Worm (Caenorhabditis elegans) whole organism, mixed stage, embryonic: ENCODE results near the gene F36D3.5.
"Not testable (repeated sequence)": the region's sequence is repeated elsewhere in the genome, so short reads cannot be mapped to it uniquely, and the experiment has no call there.

ENCODE experiments used
- M03D4.4 ChIP-seq: sonication (generic microtip); optimal IDR thresholded peaks from 2 replicates; lab custom pipeline; 2017; ENCODE audit warnings: mild to moderate bottlenecking, missing genetic modification characterization, missing compliant biosample characterization
- bed-3 ChIP-seq: fragments of 200-800 bp; sonication (Bioruptor generic); optimal IDR thresholded peaks from 3 replicates; lab custom pipeline; 2018; ENCODE audit warnings: mild to moderate bottlenecking, missing genetic modification characterization, moderate library complexity, missing compliant biosample characterization
- blmp-1 ChIP-seq: fragments of 150-350 bp; optimal IDR thresholded peaks from 2 replicates; lab custom pipeline; 2014; ENCODE audit warnings: missing biosample characterization, missing genetic modification characterization
- ceh-39 ChIP-seq: fragments of 150-350 bp; optimal IDR thresholded peaks from 2 replicates; lab custom pipeline; 2014; ENCODE audit warnings: missing biosample characterization, missing genetic modification characterization
- ceh-43 ChIP-seq: fragments of 200-800 bp; sonication (Bioruptor generic); optimal IDR thresholded peaks from 2 replicates; lab custom pipeline; 2018; ENCODE audit warnings: mild to moderate bottlenecking, missing genetic modification characterization, moderate library complexity, missing compliant biosample characterization
- ceh-83 ChIP-seq: fragments of 200-800 bp; sonication (Bioruptor generic); optimal IDR thresholded peaks from 2 replicates; lab custom pipeline; 2018; ENCODE audit warnings: mild to moderate bottlenecking, missing genetic modification characterization, missing compliant biosample characterization
- cnd-1 ChIP-seq: fragments of 200-800 bp; sonication (Bioruptor generic); optimal IDR thresholded peaks from 2 replicates; lab custom pipeline; 2018; ENCODE audit warnings: mild to moderate bottlenecking, missing genetic modification characterization, missing compliant biosample characterization
- drap-1 ChIP-seq: fragments of 200-800 bp; sonication (Bioruptor generic); optimal IDR thresholded peaks from 3 replicates; lab custom pipeline; 2018; ENCODE audit warnings: mild to moderate bottlenecking, missing genetic modification characterization, missing compliant biosample characterization
- flh-1 ChIP-seq: fragments of 200-800 bp; sonication (Bioruptor generic); optimal IDR thresholded peaks from 2 replicates; lab custom pipeline; 2018; ENCODE audit warnings: mild to moderate bottlenecking, missing genetic modification characterization, moderate library complexity, missing compliant biosample characterization
- hlh-1 ChIP-seq: fragments of 150-350 bp; optimal IDR thresholded peaks from 2 replicates; lab custom pipeline; 2014; ENCODE audit warnings: missing biosample characterization, missing genetic modification reagents, missing genetic modification characterization
- lin-32 ChIP-seq: fragments of 200-800 bp; sonication (Bioruptor generic); optimal IDR thresholded peaks from 2 replicates; lab custom pipeline; 2018; ENCODE audit warnings: mild to moderate bottlenecking, missing genetic modification characterization, missing compliant biosample characterization
- lsy-2 ChIP-seq: fragments of 150-350 bp; optimal IDR thresholded peaks from 2 replicates; lab custom pipeline; 2014; ENCODE audit warnings: missing biosample characterization, missing genetic modification characterization
- mab-5 ChIP-seq: fragments of 150-350 bp; optimal IDR thresholded peaks from 2 replicates; lab custom pipeline; 2014; ENCODE audit warnings: missing biosample characterization, missing genetic modification characterization
- mls-2 ChIP-seq: sonication (generic microtip); optimal IDR thresholded peaks from 2 replicates; lab custom pipeline; 2016; ENCODE audit warnings: mild to moderate bottlenecking, missing genetic modification characterization, moderate library complexity, missing compliant biosample characterization
- nhr-2 ChIP-seq: fragments of 150-350 bp; optimal IDR thresholded peaks from 2 replicates; lab custom pipeline; 2014; ENCODE audit warnings: missing biosample characterization, missing genetic modification characterization
- nhr-28 ChIP-seq: fragments of 150-350 bp; optimal IDR thresholded peaks from 2 replicates; lab custom pipeline; 2014; ENCODE audit warnings: missing biosample characterization, missing genetic modification characterization
- pha-4 ChIP-seq: fragments of 150-350 bp; optimal IDR thresholded peaks from 2 replicates; lab custom pipeline; 2018; ENCODE audit warnings: missing biosample characterization, missing genetic modification reagents, missing genetic modification characterization
- sem-2 ChIP-seq: fragments of 200-800 bp; sonication (Bioruptor generic); optimal IDR thresholded peaks from 2 replicates; lab custom pipeline; 2018; ENCODE audit warnings: mild to moderate bottlenecking, missing genetic modification characterization, missing compliant biosample characterization
- snpc-4 ChIP-seq: fragments of 150-350 bp; optimal IDR thresholded peaks from 2 replicates; lab custom pipeline; 2014; ENCODE audit warnings: missing biosample characterization, missing genetic modification characterization
- sptf-1 ChIP-seq: sonication (generic microtip); optimal IDR thresholded peaks from 2 replicates; lab custom pipeline; 2017; ENCODE audit warnings: mild to moderate bottlenecking, missing genetic modification characterization, moderate library complexity, missing compliant biosample characterization
- tbx-8 ChIP-seq: fragments of 200-800 bp; sonication (Bioruptor generic); optimal IDR thresholded peaks from 2 replicates; lab custom pipeline; 2018; ENCODE audit warnings: mild to moderate bottlenecking, missing genetic modification characterization, moderate library complexity, missing compliant biosample characterization
- unc-120 ChIP-seq: sonication (generic microtip); optimal IDR thresholded peaks from 2 replicates; lab custom pipeline; 2017; ENCODE audit warnings: missing genetic modification characterization, missing compliant biosample characterization; ENCODE audit not compliant: poor library complexity, severe bottlenecking
- unc-39 ChIP-seq: fragments of 150-350 bp; optimal IDR thresholded peaks from 2 replicates; lab custom pipeline; 2014; ENCODE audit warnings: missing biosample characterization, missing genetic modification characterization
- unc-62 ChIP-seq: fragments of 150-350 bp; optimal IDR thresholded peaks from 2 replicates; lab custom pipeline; 2014; ENCODE audit warnings: missing biosample characterization, missing genetic modification reagents, missing genetic modification characterization
- ztf-11 ChIP-seq: fragments of 150-350 bp; optimal IDR thresholded peaks from 2 replicates; lab custom pipeline; 2014; ENCODE audit warnings: missing biosample characterization, missing genetic modification characterization

F36D3.5 gene

DNA sequence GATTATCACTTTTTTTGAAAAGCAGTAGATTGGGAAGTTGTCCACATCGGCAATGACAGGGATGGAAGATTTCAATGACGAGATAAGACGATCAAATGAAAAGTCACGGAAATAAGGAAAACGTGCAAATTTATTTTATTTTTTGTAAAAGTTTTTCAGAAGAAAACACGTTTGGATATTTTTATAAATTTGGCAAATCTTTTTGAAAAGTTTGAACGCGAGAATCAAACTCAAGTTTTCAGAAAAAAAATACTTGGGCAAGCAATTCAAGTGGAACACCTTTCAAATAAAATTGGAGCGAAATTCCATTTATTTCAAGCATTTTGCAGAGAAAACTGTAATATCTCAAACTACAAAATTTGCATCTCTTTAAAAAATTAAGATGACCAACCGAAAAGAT lies at the start of gene F36D3.5:
Gene F36D3.5, minus strand, starts transcription at position 101 of the 400 bp plus-strand sequence.
- TF ChIP-seq cnd-1 (tag; lab: Kevin White, UChicago); ceh-83 (GFP tag; lab: Kevin White, UChicago); pha-4 (tag; lab: Kevin White, UChicago): not testable (repeated sequence)

DNA sequence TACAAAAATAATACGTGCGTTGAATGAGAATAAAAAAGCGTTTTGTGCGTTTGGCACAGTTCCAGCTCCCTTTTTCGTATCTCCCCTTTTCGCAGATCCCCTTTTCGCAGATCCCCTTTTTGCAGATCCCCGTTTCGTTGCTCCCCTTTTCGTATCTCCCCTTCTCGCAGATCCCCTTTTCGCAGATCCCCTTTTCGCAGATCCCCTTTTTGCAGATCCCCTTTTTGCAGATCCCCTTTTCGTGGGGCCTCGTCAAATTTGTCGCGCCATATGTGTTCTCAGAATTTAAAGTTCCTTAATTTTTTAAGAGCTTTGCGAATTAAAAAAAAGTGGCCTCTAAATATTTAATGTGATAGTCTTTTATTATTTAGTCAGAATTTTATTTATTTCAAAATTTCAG lies 37.9 kb upstream of the F36D3.5 start, which contains the start of gene Y32B12B.4:
Gene Y32B12B.4, plus strand, starts transcription at position 399 of the 400 bp plus-strand sequence.
- peak; percentile 29 for TF ChIP-seq bed-3 (GFP tag; lab: Kevin White, UChicago)
- TF ChIP-seq snpc-4 (tag; lab: Kevin White, UChicago) = no peak
- peak; percentile 21 for TF ChIP-seq ceh-83 (GFP tag; lab: Kevin White, UChicago)
- peak; percentile 64 for TF ChIP-seq lin-32 (GFP tag; lab: Kevin White, UChicago)
- TF ChIP-seq ceh-39 (tag; lab: Kevin White, UChicago) = no peak
- peak; percentile 67 for TF ChIP-seq sptf-1 (tag; lab: Kevin White, UChicago)
- peak; percentile 5 for TF ChIP-seq sem-2 (GFP tag; lab: Kevin White, UChicago)
- peak; percentile 65 for TF ChIP-seq cnd-1 (tag; lab: Kevin White, UChicago)
- TF ChIP-seq drap-1 (GFP tag; lab: Kevin White, UChicago) = peak; percentile 46
- TF ChIP-seq mls-2 (tag; lab: Kevin White, UChicago) = peak; percentile 13
- TF ChIP-seq lsy-2 (tag; lab: Kevin White, UChicago) = no peak
- peak; percentile 4 for TF ChIP-seq M03D4.4 (tag; lab: Kevin White, UChicago)

ce11 chrV:16550680-16551079 lies 35.6 kb upstream of the F36D3.5 start, which contains the start of gene srbc-65:
srbc-65 (plus strand) TSS chrV:16550980.
- TF ChIP-seq ztf-11 (tag; lab: Kevin White, UChicago) = no peak
- TF ChIP-seq tbx-8 (GFP tag; lab: Kevin White, UChicago) = no peak
- no peak for TF ChIP-seq cnd-1 (tag; lab: Kevin White, UChicago)
- TF ChIP-seq nhr-2 (tag; lab: Kevin White, UChicago) = no peak
- TF ChIP-seq bed-3 (GFP tag; lab: Kevin White, UChicago) = no peak
- TF ChIP-seq lsy-2 (tag; lab: Kevin White, UChicago) = no peak
- no peak for TF ChIP-seq ceh-39 (tag; lab: Kevin White, UChicago)
- TF ChIP-seq unc-39 (tag; lab: Kevin White, UChicago) = no peak
- no peak for TF ChIP-seq drap-1 (GFP tag; lab: Kevin White, UChicago)
- TF ChIP-seq flh-1 (GFP tag; lab: Kevin White, UChicago) = no peak
- TF ChIP-seq sptf-1 (tag; lab: Kevin White, UChicago) = no peak

- no peak for TF ChIP-seq blmp-1 (tag; lab: Kevin White, UChicago)
- no peak for TF ChIP-seq mab-5 (tag; lab: Kevin White, UChicago)
- no peak for TF ChIP-seq bed-3 (GFP tag; lab: Kevin White, UChicago)
- no peak for TF ChIP-seq ztf-11 (tag; lab: Kevin White, UChicago)
- no peak for TF ChIP-seq unc-62 (GFP tag; lab: Kevin White, UChicago)
- TF ChIP-seq nhr-28 = no peak
- no peak for TF ChIP-seq ceh-43 (GFP tag; lab: Kevin White, UChicago)
- TF ChIP-seq, all 35 proteins: peak for 0
Measured at ce11 chrV:16540657-16541056, 25.6 kb upstream of the F36D3.5 start.

DNA sequence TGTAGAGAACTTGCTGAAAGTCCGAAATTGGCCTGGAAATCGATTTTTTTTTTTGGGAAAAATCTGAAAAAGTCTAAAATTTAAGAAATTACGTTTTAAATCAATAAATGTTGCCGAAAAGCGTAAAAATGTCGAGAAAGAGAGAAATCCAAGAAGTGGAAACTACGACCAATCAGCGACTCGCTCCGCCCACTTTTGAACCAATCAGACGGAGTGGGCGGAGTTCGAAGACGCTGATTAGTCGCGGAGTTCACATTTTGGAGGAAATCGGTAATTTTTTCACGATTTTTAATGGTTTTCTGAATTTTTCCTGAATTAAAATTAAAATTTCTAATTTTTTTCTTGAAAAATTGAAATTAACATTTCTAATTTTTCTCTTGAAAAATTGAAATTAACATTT lies 24.6 kb upstream of the F36D3.5 start:
- no peak for TF ChIP-seq bed-3 (GFP tag; lab: Kevin White, UChicago)
- TF ChIP-seq snpc-4 (tag; lab: Kevin White, UChicago) = no peak
- TF ChIP-seq flh-1 (GFP tag; lab: Kevin White, UChicago) = no peak
- TF ChIP-seq blmp-1 (tag; lab: Kevin White, UChicago) = no peak
- no peak for TF ChIP-seq unc-120 (tag; lab: Kevin White, UChicago)
- no peak for TF ChIP-seq nhr-28

DNA sequence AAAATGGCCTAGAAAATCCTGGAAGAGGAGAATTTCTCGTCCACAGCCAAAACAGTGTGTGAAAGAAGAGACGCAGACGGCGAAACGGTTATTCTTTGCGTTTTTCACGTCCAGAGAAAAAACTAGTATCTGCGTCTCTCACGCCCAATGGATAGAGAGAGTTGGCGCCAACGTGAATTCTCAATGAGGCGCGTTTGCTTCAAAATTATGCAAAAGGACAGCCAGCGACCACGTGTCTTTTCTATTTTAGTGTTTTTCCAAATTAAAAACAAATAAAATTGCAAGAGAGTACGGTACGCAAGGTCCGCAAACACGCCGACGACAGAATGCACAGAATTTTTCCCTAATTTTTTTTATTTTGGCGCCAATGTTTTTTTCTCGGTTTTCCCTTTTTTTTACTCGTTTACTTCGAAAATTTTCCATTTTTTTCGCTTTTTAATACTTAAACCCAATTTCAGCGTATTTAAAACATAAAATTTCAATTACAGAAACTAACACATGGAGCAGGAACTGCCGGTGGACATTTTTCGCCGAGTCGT lies 22.9 kb upstream of the F36D3.5 start, which contains the start of gene Y32B12B.2:
Gene Y32B12B.2, plus strand, starts transcription at position 489 of the 539 bp plus-strand sequence.
- peak; percentile 11 for TF ChIP-seq sptf-1 (tag; lab: Kevin White, UChicago)
- no peak for TF ChIP-seq hlh-1
- TF ChIP-seq unc-62 (GFP tag; lab: Kevin White, UChicago) = no peak
- peak; percentile 94 for TF ChIP-seq lsy-2 (tag; lab: Kevin White, UChicago)
